Worm (Caenorhabditis elegans): ENCODE measurements around the gene phat-3.

DNA sequence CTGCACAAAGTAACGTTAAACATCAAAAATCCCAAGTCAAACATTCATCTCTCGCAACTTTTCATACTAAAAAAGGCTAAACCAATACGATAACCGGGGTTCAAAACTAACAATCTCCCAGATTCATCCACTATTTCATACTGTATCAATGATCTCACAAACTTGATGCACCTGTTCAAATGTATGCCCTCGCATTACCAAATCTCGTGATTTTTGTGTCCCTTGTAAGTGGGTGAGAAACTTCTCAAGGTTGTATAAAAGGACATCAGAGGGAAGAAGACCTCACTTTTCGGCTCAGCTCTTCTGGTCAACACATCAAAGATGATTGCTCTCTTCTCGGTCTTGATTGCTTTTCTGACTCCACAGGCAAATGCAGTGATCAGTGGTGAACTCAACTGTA, at the start of gene phat-3:
- TF ChIP-seq ztf-23 (GFP tag; IDR thresholded peaks at IDR 0.05) (no peak), ref-1 (GFP tag; conservative IDR thresholded peaks at IDR 0.05) (no peak), T22C8.4 (GFP tag; IDR thresholded peaks at IDR 0.05) (no peak), ztf-29 (GFP tag; IDR thresholded peaks at IDR 0.05) (no peak), flt-1 (GFP tag; IDR thresholded peaks at IDR 0.05) (no peak), klf-2 (GFP tag; conservative IDR thresholded peaks at IDR 0.05) (no peak), med-1 (GFP tag; optimal IDR thresholded peaks at IDR 0.05; ENCODE audit: insufficient read depth) (no peak)
